Fruit fly (Drosophila melanogaster) whole organism, prepupa: ENCODE measurements around the gene CG4098.

Experiments
- CG11902 ChIP-seq: fragments of 200-800 bp; sonication (Bioruptor generic); optimal IDR thresholded peaks from 3 replicates; lab custom pipeline; 2016; ENCODE audit warnings: missing biosample characterization, missing genetic modification characterization
- CG6808 ChIP-seq: fragments of 200-800 bp; sonication (Bioruptor generic); optimal IDR thresholded peaks from 3 replicates; lab custom pipeline; 2017; ENCODE audit warnings: missing biosample characterization, missing genetic modification characterization, mild to moderate bottlenecking, moderate library complexity, missing genetic modification reagents
- Hr39 ChIP-seq: fragments of 200-800 bp; sonication (Bioruptor generic); optimal IDR thresholded peaks from 2 replicates; lab custom pipeline; 2016; ENCODE audit warnings: missing biosample characterization, missing genetic modification characterization
- Hr4 ChIP-seq: fragments of 200-800 bp; sonication (Bioruptor generic); optimal IDR thresholded peaks from 3 replicates; lab custom pipeline; 2016; ENCODE audit warnings: missing biosample characterization, missing genetic modification characterization
- dsx ChIP-seq: fragments of 200-800 bp; optimal IDR thresholded peaks from 3 replicates; lab custom pipeline; 2019; ENCODE audit warnings: missing biosample characterization, mild to moderate bottlenecking, missing genetic modification characterization, moderate library complexity; ENCODE audit not compliant: poor library complexity, severe bottlenecking
- spab ChIP-seq: fragments of 200-800 bp; sonication (Bioruptor generic); optimal IDR thresholded peaks from 2 replicates; lab custom pipeline; 2017; ENCODE audit warnings: missing biosample characterization, mild to moderate bottlenecking, missing genetic modification characterization, missing genetic modification reagents

- no peak for TF ChIP-seq CG11902 (GFP tag; lab: Kevin White, UChicago)
- no peak for TF ChIP-seq dsx
- peak; percentile 23 for TF ChIP-seq Hr4 (GFP tag; lab: Kevin White, UChicago)
- TF ChIP-seq CG6808 = no peak
- TF ChIP-seq Hr39 (GFP tag; lab: Kevin White, UChicago) = no peak
- TF ChIP-seq spab = no peak
Measured at dm6 chr3L:16612972-16613371, 3.8 kb upstream of the CG4098 start.
